Worm (Caenorhabditis elegans) whole organism, late embryonic: ENCODE data around the gene dnc-4.

Experiments used
- C38D4.7 ChIP-seq: fragments of 200-800 bp; sonication (Bioruptor generic); optimal IDR thresholded peaks from 2 replicates; lab custom pipeline; 2018; ENCODE audit warnings: mild to moderate bottlenecking, missing genetic modification characterization, moderate library complexity, missing compliant biosample characterization
- F13H6.1 ChIP-seq: sonication (generic microtip); optimal IDR thresholded peaks from 2 replicates; lab custom pipeline; 2016; ENCODE audit warnings: missing genetic modification characterization, missing compliant biosample characterization
- K02D7.2 ChIP-seq: sonication (generic microtip); optimal IDR thresholded peaks from 2 replicates; lab custom pipeline; 2017; ENCODE audit warnings: mild to moderate bottlenecking, missing genetic modification characterization, missing compliant biosample characterization
- K09A11.1 ChIP-seq: sonication (generic microtip); optimal IDR thresholded peaks from 2 replicates; lab custom pipeline; 2017; ENCODE audit warnings: antibody characterized with exemption, mild to moderate bottlenecking, missing genetic modification characterization, missing compliant biosample characterization; ENCODE audit not compliant: insufficient read depth
- T23F11.4 ChIP-seq: fragments of 200-800 bp; sonication (Bioruptor generic); optimal IDR thresholded peaks from 2 replicates; lab custom pipeline; 2018; ENCODE audit warnings: mild to moderate bottlenecking, missing genetic modification characterization, missing compliant biosample characterization
- ahr-1 ChIP-seq: sonication (generic microtip); optimal IDR thresholded peaks from 2 replicates; lab custom pipeline; 2016; ENCODE audit warnings: missing genetic modification characterization, missing compliant biosample characterization
- ceh-18 ChIP-seq: sonication (generic microtip); optimal IDR thresholded peaks from 2 replicates; lab custom pipeline; 2016; ENCODE audit warnings: missing genetic modification characterization, missing compliant biosample characterization
- ceh-19 ChIP-seq: fragments of 200-800 bp; sonication (Bioruptor generic); optimal IDR thresholded peaks from 2 replicates; lab custom pipeline; 2018; ENCODE audit warnings: mild to moderate bottlenecking, missing genetic modification characterization, missing compliant biosample characterization
- ceh-24 ChIP-seq: sonication (generic microtip); optimal IDR thresholded peaks from 2 replicates; lab custom pipeline; 2016; ENCODE audit warnings: mild to moderate bottlenecking, missing genetic modification characterization, missing compliant biosample characterization
- ceh-45 ChIP-seq: fragments of 200-800 bp; sonication (Bioruptor generic); IDR thresholded peaks from 2 replicates; pipeline ENCODE4 v1.3.6; 2022; ENCODE audit warnings: missing genetic modification reagents, missing genetic modification characterization, missing compliant biosample characterization
- ceh-48 ChIP-seq: sonication (generic microtip); optimal IDR thresholded peaks from 2 replicates; lab custom pipeline; 2016; ENCODE audit warnings: missing genetic modification characterization, inconsistent platforms, missing compliant biosample characterization
- ceh-9 ChIP-seq: sonication (generic microtip); optimal IDR thresholded peaks from 2 replicates; lab custom pipeline; 2016; ENCODE audit warnings: mild to moderate bottlenecking, missing genetic modification characterization, inconsistent platforms, missing compliant biosample characterization
- dmd-4 ChIP-seq: sonication (generic microtip); optimal IDR thresholded peaks from 2 replicates; lab custom pipeline; 2016; ENCODE audit warnings: borderline replicate concordance, missing genetic modification characterization, missing compliant biosample characterization
- dve-1 ChIP-seq: sonication (generic microtip); optimal IDR thresholded peaks from 2 replicates; lab custom pipeline; 2017; ENCODE audit warnings: antibody characterized with exemption, mild to moderate bottlenecking, missing genetic modification characterization, missing compliant biosample characterization
- elt-2 ChIP-seq: sonication (generic microtip); optimal IDR thresholded peaks from 2 replicates; lab custom pipeline; 2016; ENCODE audit warnings: missing genetic modification reagents, missing genetic modification characterization, missing compliant biosample characterization
- eyg-1 ChIP-seq: sonication (generic microtip); optimal IDR thresholded peaks from 2 replicates; lab custom pipeline; 2016; ENCODE audit warnings: missing genotype, missing genetic modification characterization, missing compliant biosample characterization
- fkh-10 ChIP-seq: fragments of 150-350 bp; optimal IDR thresholded peaks from 2 replicates; lab custom pipeline; 2014; ENCODE audit warnings: missing biosample characterization, missing genetic modification reagents, missing genetic modification characterization
- fkh-6 ChIP-seq: sonication (generic microtip); optimal IDR thresholded peaks from 2 replicates; lab custom pipeline; 2016; ENCODE audit warnings: missing genetic modification characterization, missing compliant biosample characterization
- gmeb-2 ChIP-seq: sonication (generic microtip); optimal IDR thresholded peaks from 2 replicates; lab custom pipeline; 2016; ENCODE audit warnings: missing genetic modification characterization, inconsistent platforms, missing compliant biosample characterization
- hlh-15 ChIP-seq: sonication (generic microtip); optimal IDR thresholded peaks from 2 replicates; lab custom pipeline; 2016; ENCODE audit warnings: missing genetic modification characterization, missing compliant biosample characterization
- hlh-30 ChIP-seq: sonication (generic microtip); optimal IDR thresholded peaks from 2 replicates; lab custom pipeline; 2017; ENCODE audit warnings: antibody characterized with exemption, missing genetic modification characterization, missing compliant biosample characterization; ENCODE audit not compliant: insufficient read depth
- hlh-6 ChIP-seq: sonication (generic microtip); optimal IDR thresholded peaks from 2 replicates; lab custom pipeline; 2016; ENCODE audit warnings: missing genotype, missing genetic modification characterization, missing compliant biosample characterization
- lim-6 ChIP-seq: sonication (generic microtip); optimal IDR thresholded peaks from 2 replicates; lab custom pipeline; 2016; ENCODE audit warnings: missing genetic modification characterization, missing compliant biosample characterization
- lin-11 ChIP-seq: fragments of 200-800 bp; sonication (Bioruptor generic); optimal IDR thresholded peaks from 2 replicates; lab custom pipeline; 2018; ENCODE audit warnings: mild to moderate bottlenecking, missing genetic modification characterization, missing compliant biosample characterization
- nhr-11 ChIP-seq: fragments of 150-350 bp; optimal IDR thresholded peaks from 2 replicates; lab custom pipeline; 2014; ENCODE audit warnings: missing biosample characterization, missing genetic modification characterization
- npax-4 ChIP-seq: sonication (generic microtip); optimal IDR thresholded peaks from 2 replicates; lab custom pipeline; 2016; ENCODE audit warnings: missing genetic modification characterization, missing compliant biosample characterization
- pat-9 ChIP-seq: fragments of 200-800 bp; sonication (Bioruptor generic); optimal IDR thresholded peaks from 2 replicates; lab custom pipeline; 2018; ENCODE audit warnings: mild to moderate bottlenecking, missing genetic modification characterization, moderate library complexity, missing compliant biosample characterization
- pha-4 ChIP-seq: fragments of 150-350 bp; optimal IDR thresholded peaks from 2 replicates; lab custom pipeline; 2018; ENCODE audit warnings: missing biosample characterization, missing genetic modification reagents, missing genetic modification characterization
- pqm-1 ChIP-seq: sonication (generic microtip); optimal IDR thresholded peaks from 2 replicates; lab custom pipeline; 2016; ENCODE audit warnings: missing genetic modification characterization, missing compliant biosample characterization
- sox-2 ChIP-seq: fragments of 200-800 bp; sonication (Bioruptor generic); IDR thresholded peaks from 2 replicates; pipeline ENCODE4 v1.3.6; 2022; ENCODE audit warnings: missing genetic modification reagents, missing genetic modification characterization, missing compliant biosample characterization
- tbx-7 ChIP-seq: sonication (generic microtip); optimal IDR thresholded peaks from 2 replicates; lab custom pipeline; 2016; ENCODE audit warnings: missing genotype, missing genetic modification characterization, missing compliant biosample characterization
- ttx-3 ChIP-seq: sonication (generic microtip); optimal IDR thresholded peaks from 2 replicates; lab custom pipeline; 2016; ENCODE audit warnings: missing genetic modification reagents, missing genetic modification characterization, missing compliant biosample characterization
- unc-3 ChIP-seq, 2 experiments: fragments of 200-800 bp in 1 of 2; sonication (Bioruptor generic) in 1 of 2; sonication (generic microtip) in 1 of 2; conservative IDR thresholded peaks in 1 of 2; optimal IDR thresholded peaks in 1 of 2; 2 replicates each; pipeline versions ENCODE4 v1.3.6 to Lab custom; 2016 to 2022; ENCODE audit warnings: missing compliant biosample characterization in 2 of 2, missing genetic modification characterization in 2 of 2, missing genetic modification reagents in 1 of 2
- unc-86 ChIP-seq: sonication (generic microtip); optimal IDR thresholded peaks from 2 replicates; lab custom pipeline; 2016; ENCODE audit warnings: missing genetic modification characterization, missing compliant biosample characterization
- zip-5 ChIP-seq: sonication (generic microtip); optimal IDR thresholded peaks from 2 replicates; lab custom pipeline; 2016; ENCODE audit warnings: missing genetic modification characterization, missing compliant biosample characterization
- ztf-16 ChIP-seq: sonication (generic microtip); optimal IDR thresholded peaks from 2 replicates; lab custom pipeline; 2017; ENCODE audit warnings: missing genetic modification characterization, missing compliant biosample characterization

Gene dnc-4

DNA sequence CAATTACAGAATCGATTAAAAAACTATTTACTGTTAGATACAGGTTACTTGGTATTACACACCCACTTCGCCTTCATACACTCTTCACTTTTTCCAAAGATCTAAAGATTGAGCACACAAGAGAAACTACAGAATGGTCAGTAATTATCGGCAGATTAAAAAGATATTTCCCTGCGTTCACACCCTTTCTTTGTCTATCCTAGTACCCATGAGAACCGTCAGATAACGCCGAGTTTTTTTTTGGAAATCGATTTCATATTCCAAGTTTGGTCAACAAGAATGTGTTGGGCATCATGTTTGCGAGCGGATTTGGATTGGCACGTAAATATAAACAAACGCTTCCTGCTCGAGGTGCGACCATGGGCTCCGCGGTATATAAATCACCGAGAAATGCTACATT lies 5.8 kb downstream of the dnc-4 start, which contains the start of gene C26B2.8:
TSS of gene C26B2.8 (plus strand) at position 301 of the 400 bp plus-strand sequence.
- TF ChIP-seq K02D7.2 (tag; lab: Kevin White, UChicago) (no peak), C38D4.7 (no peak), K09A11.1 (tag; lab: Kevin White, UChicago) (no peak), pqm-1 (tag; lab: Kevin White, UChicago) (no peak), ztf-16 (no peak), fkh-10 (no peak), hlh-15 (tag; lab: Kevin White, UChicago) (no peak), ahr-1 (no peak), npax-4 (tag; lab: Kevin White, UChicago) (no peak), sox-2 (GFP tag; lab: Robert Waterston, UW) (no peak)

DNA sequence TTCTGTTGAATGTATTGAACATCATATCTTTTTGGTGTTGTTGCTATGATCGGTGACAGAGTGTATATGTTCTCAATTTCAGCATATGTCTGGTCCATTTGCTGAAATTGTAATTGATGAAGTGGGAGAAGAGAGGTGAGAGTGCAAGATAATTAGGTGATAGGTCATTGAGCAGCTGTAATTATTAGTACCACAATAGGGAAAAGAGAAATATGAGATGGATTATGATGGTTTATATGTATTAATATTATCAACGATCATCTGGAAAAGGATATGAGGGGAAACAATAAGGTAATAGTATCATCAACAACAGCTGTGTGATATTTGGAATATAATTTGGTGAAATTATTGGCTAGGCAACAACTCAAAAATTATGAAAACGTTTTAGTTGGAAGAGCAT lies 7.3 kb downstream of the dnc-4 start, which contains the start of gene Y42H9B.3:
TSS of gene Y42H9B.3 (minus strand) at position 101 of the 400 bp plus-strand sequence.
- no peak for TF ChIP-seq ceh-45
- TF ChIP-seq K02D7.2 (tag; lab: Kevin White, UChicago), result no peak
- TF ChIP-seq T23F11.4, result no peak
- TF ChIP-seq npax-4 (tag; lab: Kevin White, UChicago), result no peak
- no peak for TF ChIP-seq gmeb-2
- no peak for TF ChIP-seq tbx-7 (tag; lab: Kevin White, UChicago)
- TF ChIP-seq sox-2 (GFP tag; lab: Robert Waterston, UW), result no peak
- no peak for TF ChIP-seq ztf-16
- no peak for TF ChIP-seq lin-11 (tag; lab: Kevin White, UChicago)
- TF ChIP-seq ahr-1, result no peak
- no peak for TF ChIP-seq hlh-6 (tag; lab: Kevin White, UChicago)
- TF ChIP-seq ceh-48, result no peak
- no peak for TF ChIP-seq ceh-18 (tag; lab: Kevin White, UChicago)
- no peak for TF ChIP-seq K09A11.1 (tag; lab: Kevin White, UChicago)
- TF ChIP-seq fkh-10, result no peak
- TF ChIP-seq pat-9 (tag; lab: Kevin White, UChicago), result no peak

- TF ChIP-seq eyg-1 (tag; lab: Kevin White, UChicago) (no peak), dve-1 (tag; lab: Kevin White, UChicago) (no peak), hlh-6 (tag; lab: Kevin White, UChicago) (no peak), ahr-1 (no peak), ceh-45 (no peak), ztf-16 (no peak), fkh-10 (no peak), lim-6 (tag; lab: Kevin White, UChicago) (no peak), dmd-4 (no peak), pha-4 (no peak), zip-5 (no peak), hlh-30 (tag; lab: Kevin White, UChicago) (no peak), ceh-19 (GFP tag; lab: Kevin White, UChicago) (no peak)
These were observed 9.1 kb downstream of the dnc-4 start for ce11 chrIV:8010521-8010920.

DNA sequence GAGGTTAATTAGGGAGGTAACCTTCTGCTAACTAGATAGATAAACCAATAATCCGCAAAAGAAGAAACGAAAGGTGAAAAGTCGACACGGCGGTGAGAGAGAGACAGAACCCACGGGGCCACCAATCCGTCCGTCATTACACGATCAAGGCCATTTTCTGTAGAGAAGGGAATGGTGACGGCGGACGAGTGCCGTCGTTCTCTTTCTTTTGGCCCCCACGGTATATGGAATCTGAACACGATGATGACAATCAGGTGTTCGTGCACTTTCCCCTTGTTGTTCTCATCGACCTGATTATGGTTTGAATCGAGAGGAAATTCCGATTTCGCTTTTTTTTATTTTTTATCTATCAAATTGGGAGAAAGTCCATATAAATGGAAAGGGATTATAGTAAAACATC lies 10.2 kb downstream of the dnc-4 start:
- TF ChIP-seq ttx-3 (tag; lab: Kevin White, UChicago), result no peak
- TF ChIP-seq F13H6.1 (tag; lab: Kevin White, UChicago), result no peak
- no peak for TF ChIP-seq unc-3 (GFP tag; conservative IDR thresholded peaks at IDR 0.05; lab: Robert Waterston, UW)
- TF ChIP-seq unc-3 (tag; optimal IDR thresholded peaks at IDR 0.05; lab: Kevin White, UChicago), result no peak
- no peak for TF ChIP-seq nhr-11 (tag; lab: Kevin White, UChicago)
- no peak for TF ChIP-seq ceh-24 (tag; lab: Kevin White, UChicago)
- no peak for TF ChIP-seq elt-2 (tag; lab: Kevin White, UChicago)
- no peak for TF ChIP-seq pqm-1 (tag; lab: Kevin White, UChicago)
- no peak for TF ChIP-seq unc-86 (tag; lab: Kevin White, UChicago)
- TF ChIP-seq pha-4, result no peak
- no peak for TF ChIP-seq tbx-7 (tag; lab: Kevin White, UChicago)
- no peak for TF ChIP-seq ceh-9 (tag; lab: Kevin White, UChicago)
- TF ChIP-seq pat-9 (tag; lab: Kevin White, UChicago), result no peak
- no peak for TF ChIP-seq fkh-6 (tag; lab: Kevin White, UChicago)
